Worm (Caenorhabditis elegans) whole organism, young adult: Measurements from ENCODE around the gene Y69A2AR.31.

Experiments used
- B0261.1 ChIP-seq: sonication (generic microtip); optimal IDR thresholded peaks from 2 replicates; lab custom pipeline; 2016; ENCODE audit warnings: mild to moderate bottlenecking, missing genetic modification characterization, moderate library complexity, missing compliant biosample characterization
- C17E4.6 ChIP-seq: fragments of 200-800 bp; sonication (Bioruptor generic); IDR thresholded peaks from 2 replicates; pipeline ENCODE4 v1.3.6; 2022; ENCODE audit warnings: missing genetic modification reagents, missing genetic modification characterization, missing compliant biosample characterization
- D2030.7 ChIP-seq: fragments of 200-800 bp; sonication (Bioruptor generic); IDR thresholded peaks from 2 replicates; pipeline ENCODE4 v1.3.6; 2022; ENCODE audit warnings: missing genetic modification reagents, missing genetic modification characterization, missing compliant biosample characterization
- F10E7.11 ChIP-seq: sonication (generic microtip); optimal IDR thresholded peaks from 2 replicates; lab custom pipeline; 2017; ENCODE audit warnings: mild to moderate bottlenecking, missing genetic modification characterization, moderate library complexity, missing compliant biosample characterization
- F33H1.4 ChIP-seq: fragments of 200-800 bp; sonication (Bioruptor generic); IDR thresholded peaks from 2 replicates; pipeline ENCODE4 v1.3.6; 2022; ENCODE audit warnings: missing genetic modification reagents, missing genetic modification characterization, missing compliant biosample characterization
- F37B4.10 ChIP-seq: fragments of 200-800 bp; sonication (Bioruptor generic); IDR thresholded peaks from 2 replicates; pipeline ENCODE4 v1.3.6; 2022; ENCODE audit warnings: missing genetic modification characterization, missing compliant biosample characterization
- F52B5.7 ChIP-seq: sonication (generic microtip); optimal IDR thresholded peaks from 2 replicates; lab custom pipeline; 2016; ENCODE audit warnings: mild to moderate bottlenecking, missing genetic modification characterization, missing compliant biosample characterization
- F57A8.1 ChIP-seq: fragments of 200-800 bp; sonication (Bioruptor generic); optimal IDR thresholded peaks from 2 replicates; lab custom pipeline; 2018; ENCODE audit warnings: mild to moderate bottlenecking, missing genetic modification characterization, moderate library complexity, missing compliant biosample characterization
- Y53G8AR.9 ChIP-seq: fragments of 200-800 bp; sonication (Bioruptor generic); conservative IDR thresholded peaks from 2 replicates; pipeline ENCODE4 v1.3.6; 2022; ENCODE audit warnings: missing genetic modification reagents, missing genetic modification characterization, missing compliant biosample characterization
- Y56A3A.18 ChIP-seq: fragments of 200-800 bp; sonication (Bioruptor generic); IDR thresholded peaks from 2 replicates; pipeline ENCODE4 v1.3.6; 2022; ENCODE audit warnings: missing genetic modification reagents, missing genetic modification characterization, missing compliant biosample characterization
- Y79H2A.3 ChIP-seq: fragments of 200-800 bp; sonication (Bioruptor generic); conservative IDR thresholded peaks from 2 replicates; pipeline ENCODE4 v1.3.6; 2022; ENCODE audit warnings: missing genetic modification reagents, missing genetic modification characterization, missing compliant biosample characterization
- Y95B8A.8 ChIP-seq: fragments of 200-800 bp; sonication (Bioruptor generic); IDR thresholded peaks from 2 replicates; pipeline ENCODE4 v1.3.6; 2022; ENCODE audit warnings: missing genetic modification reagents, missing genetic modification characterization, missing compliant biosample characterization
- akir-1 ChIP-seq: fragments of 200-800 bp; sonication (Bioruptor generic); optimal IDR thresholded peaks from 2 replicates; lab custom pipeline; 2018; ENCODE audit warnings: mild to moderate bottlenecking, missing genetic modification characterization, moderate library complexity, missing compliant biosample characterization
- aptf-3 ChIP-seq: fragments of 200-800 bp; sonication (Bioruptor generic); IDR thresholded peaks from 2 replicates; pipeline ENCODE4 v1.3.6; 2022; ENCODE audit warnings: missing genetic modification characterization, missing compliant biosample characterization
- attf-5 ChIP-seq: fragments of 200-800 bp; sonication (Bioruptor generic); optimal IDR thresholded peaks from 2 replicates; lab custom pipeline; 2018; ENCODE audit warnings: mild to moderate bottlenecking, missing genetic modification characterization, missing compliant biosample characterization
- bed-2 ChIP-seq: fragments of 200-800 bp; sonication (Bioruptor generic); IDR thresholded peaks from 2 replicates; pipeline ENCODE4 v1.3.6; 2022; ENCODE audit warnings: missing genetic modification reagents, missing genetic modification characterization, missing compliant biosample characterization
- ccch-3 ChIP-seq: fragments of 200-800 bp; sonication (Bioruptor generic); optimal IDR thresholded peaks from 2 replicates; lab custom pipeline; 2018; ENCODE audit warnings: mild to moderate bottlenecking, missing genetic modification characterization, missing compliant biosample characterization
- cebp-2 ChIP-seq: fragments of 200-800 bp; sonication (Bioruptor generic); IDR thresholded peaks from 2 replicates; pipeline ENCODE4 v1.3.6; 2022; ENCODE audit warnings: missing genetic modification characterization, missing compliant biosample characterization
- ceh-100 ChIP-seq: fragments of 200-800 bp; sonication (Bioruptor generic); IDR thresholded peaks from 2 replicates; pipeline ENCODE4 v1.3.6; 2022; ENCODE audit warnings: missing genetic modification reagents, missing genetic modification characterization, missing compliant biosample characterization
- ceh-79 ChIP-seq: sonication (generic microtip); optimal IDR thresholded peaks from 2 replicates; lab custom pipeline; 2017; ENCODE audit warnings: mild to moderate bottlenecking, missing genetic modification characterization, missing compliant biosample characterization
- ceh-91 ChIP-seq: fragments of 200-800 bp; sonication (Bioruptor generic); IDR thresholded peaks from 2 replicates; pipeline ENCODE4 v1.3.6; 2022; ENCODE audit warnings: missing genetic modification reagents, missing genetic modification characterization, missing compliant biosample characterization
- egl-18 ChIP-seq: fragments of 200-800 bp; sonication (Bioruptor generic); IDR thresholded peaks from 2 replicates; pipeline ENCODE4 v1.3.6; 2022; ENCODE audit warnings: missing genetic modification reagents, missing genetic modification characterization, missing compliant biosample characterization
- ekl-4 ChIP-seq: fragments of 200-800 bp; sonication (Bioruptor generic); IDR thresholded peaks from 2 replicates; pipeline ENCODE4 v1.3.6; 2022; ENCODE audit warnings: missing genetic modification reagents, missing genetic modification characterization, missing compliant biosample characterization
- ets-4 ChIP-seq: fragments of 200-800 bp; sonication (Bioruptor generic); optimal IDR thresholded peaks from 2 replicates; lab custom pipeline; 2018; ENCODE audit warnings: mild to moderate bottlenecking, missing genetic modification characterization, missing compliant biosample characterization
- fkh-3 ChIP-seq: sonication (generic microtip); optimal IDR thresholded peaks from 2 replicates; lab custom pipeline; 2016; ENCODE audit warnings: mild to moderate bottlenecking, missing genetic modification characterization, missing compliant biosample characterization
- hlh-26 ChIP-seq: fragments of 200-800 bp; sonication (Bioruptor generic); conservative IDR thresholded peaks from 2 replicates; pipeline ENCODE4 v1.3.6; 2022; ENCODE audit warnings: missing genetic modification reagents, missing genetic modification characterization, missing compliant biosample characterization
- hmg-20 ChIP-seq: fragments of 200-800 bp; sonication (Bioruptor generic); IDR thresholded peaks from 2 replicates; pipeline ENCODE4 v1.3.6; 2022; ENCODE audit warnings: missing genetic modification reagents, missing genetic modification characterization, missing compliant biosample characterization
- lir-1 ChIP-seq: fragments of 200-800 bp; sonication (Bioruptor generic); conservative IDR thresholded peaks from 2 replicates; pipeline ENCODE4 v1.3.6; 2022; ENCODE audit warnings: missing genetic modification reagents, missing genetic modification characterization, missing compliant biosample characterization
- lsy-27 ChIP-seq: sonication (generic microtip); optimal IDR thresholded peaks from 2 replicates; lab custom pipeline; 2017; ENCODE audit warnings: missing genetic modification characterization, mild to moderate bottlenecking, missing compliant biosample characterization, antibody characterized with exemption, missing genotype, borderline replicate concordance; ENCODE audit not compliant: insufficient read depth
- madf-10 ChIP-seq: sonication (generic microtip); optimal IDR thresholded peaks from 2 replicates; lab custom pipeline; 2016; ENCODE audit warnings: mild to moderate bottlenecking, missing genetic modification characterization, missing compliant biosample characterization
- madf-3 ChIP-seq: fragments of 200-800 bp; sonication (Bioruptor generic); IDR thresholded peaks from 2 replicates; pipeline ENCODE4 v1.3.6; 2022; ENCODE audit warnings: missing genetic modification reagents, missing genetic modification characterization, missing compliant biosample characterization
- mcd-1 ChIP-seq: fragments of 200-800 bp; sonication (Bioruptor generic); IDR thresholded peaks from 2 replicates; pipeline ENCODE4 v1.3.6; 2022; ENCODE audit warnings: missing genetic modification reagents, missing genetic modification characterization, missing compliant biosample characterization
- mel-28 ChIP-seq: sonication (generic microtip); optimal IDR thresholded peaks from 2 replicates; lab custom pipeline; 2016; ENCODE audit warnings: borderline replicate concordance, mild to moderate bottlenecking, missing genetic modification characterization, missing compliant biosample characterization
- nfya-1 ChIP-seq: sonication (generic microtip); optimal IDR thresholded peaks from 2 replicates; lab custom pipeline; 2017; ENCODE audit warnings: antibody characterized with exemption, missing compliant biosample characterization, missing genetic modification characterization, borderline replicate concordance; ENCODE audit not compliant: insufficient read depth
- nhr-120 ChIP-seq: fragments of 200-800 bp; sonication (Bioruptor generic); IDR thresholded peaks from 2 replicates; pipeline ENCODE4 v1.3.6; 2022; ENCODE audit warnings: missing genetic modification characterization, missing compliant biosample characterization
- nhr-90 ChIP-seq: sonication (generic microtip); optimal IDR thresholded peaks from 2 replicates; lab custom pipeline; 2016; ENCODE audit warnings: missing genotype, mild to moderate bottlenecking, missing genetic modification characterization, missing compliant biosample characterization
- rpc-1 ChIP-seq, 2 experiments: fragments of 150-350 bp in 1 of 2; sonication (generic microtip) in 1 of 2; optimal IDR thresholded peaks; 2 replicates each; lab custom pipeline; 2014 to 2018; ENCODE audit warnings: missing biosample characterization in 1 of 2, missing genetic modification characterization in 1 of 2, missing genetic modification reagents in 1 of 2, missing genotype in 1 of 2
- sdz-38 ChIP-seq: sonication (generic microtip); optimal IDR thresholded peaks from 2 replicates; lab custom pipeline; 2016; ENCODE audit warnings: missing genotype, missing genetic modification characterization, missing compliant biosample characterization
- sea-2 ChIP-seq: fragments of 200-800 bp; sonication (Bioruptor generic); IDR thresholded peaks from 2 replicates; pipeline ENCODE4 v1.3.6; 2022; ENCODE audit warnings: missing genetic modification characterization, missing compliant biosample characterization
- sptf-2 ChIP-seq: fragments of 200-800 bp; sonication (Bioruptor generic); optimal IDR thresholded peaks from 2 replicates; lab custom pipeline; 2018; ENCODE audit warnings: mild to moderate bottlenecking, missing genetic modification characterization, missing compliant biosample characterization
- tlf-1 ChIP-seq: fragments of 200-800 bp; sonication (Bioruptor generic); optimal IDR thresholded peaks from 2 replicates; lab custom pipeline; 2018; ENCODE audit warnings: mild to moderate bottlenecking, missing genetic modification characterization, missing compliant biosample characterization
- unc-130 ChIP-seq: sonication (generic microtip); optimal IDR thresholded peaks from 2 replicates; lab custom pipeline; 2016; ENCODE audit warnings: missing genetic modification reagents, missing genetic modification characterization, missing compliant biosample characterization
- zfh-2 ChIP-seq: fragments of 200-800 bp; sonication (Bioruptor generic); conservative IDR thresholded peaks from 2 replicates; pipeline ENCODE4 v1.3.6; 2022; ENCODE audit warnings: missing genetic modification reagents, missing genetic modification characterization, missing compliant biosample characterization
- zim-3 ChIP-seq: sonication (generic microtip); optimal IDR thresholded peaks from 2 replicates; lab custom pipeline; 2017; ENCODE audit warnings: mild to moderate bottlenecking, missing genetic modification characterization, moderate library complexity, missing compliant biosample characterization
- ztf-18 ChIP-seq: sonication (generic microtip); optimal IDR thresholded peaks from 2 replicates; lab custom pipeline; 2016; ENCODE audit warnings: missing genotype, mild to moderate bottlenecking, missing genetic modification characterization, missing compliant biosample characterization
- ztf-25 ChIP-seq: fragments of 200-800 bp; sonication (Bioruptor generic); IDR thresholded peaks from 2 replicates; pipeline ENCODE4 v1.3.6; 2022; ENCODE audit warnings: missing genetic modification reagents, missing genetic modification characterization, missing compliant biosample characterization
- ztf-28 ChIP-seq: fragments of 200-800 bp; sonication (Bioruptor generic); IDR thresholded peaks from 2 replicates; pipeline ENCODE4 v1.3.6; 2022; ENCODE audit warnings: missing genetic modification reagents, missing genetic modification characterization, missing compliant biosample characterization

The Y69A2AR.31 gene

DNA sequence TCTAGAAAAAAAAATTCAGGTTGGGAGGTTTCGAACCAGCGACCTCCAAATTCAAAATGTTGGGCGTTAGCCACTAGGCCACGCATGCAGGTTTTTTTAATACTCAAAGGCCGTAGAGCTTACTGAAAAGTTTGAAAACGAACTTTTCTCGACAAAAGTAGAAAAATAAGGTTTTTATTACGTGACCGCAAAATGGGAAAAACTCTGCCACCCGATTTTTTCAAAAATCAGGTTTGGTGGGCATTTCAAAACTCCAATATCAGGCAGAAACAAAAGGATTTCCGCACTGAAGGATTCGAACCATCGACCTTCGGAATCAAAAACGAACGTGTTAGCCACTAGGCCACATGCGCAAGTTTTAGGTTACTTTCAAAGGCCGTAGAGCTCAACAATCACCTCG, 5.1 kb downstream of the Y69A2AR.31 start (continued):
- no peak for TF ChIP-seq mcd-1 (GFP tag; lab: Robert Waterston, UW)
- TF ChIP-seq akir-1: no peak
- no peak for TF ChIP-seq Y95B8A.8 (GFP tag; lab: Robert Waterston, UW)
- TF ChIP-seq F10E7.11 (tag; lab: Kevin White, UChicago): no peak
- TF ChIP-seq hmg-20 (GFP tag; lab: Robert Waterston, UW): no peak
- no peak for TF ChIP-seq Y53G8AR.9
- TF ChIP-seq F33H1.4 (GFP tag; lab: Robert Waterston, UW): no peak
- peak; percentile 25 for TF ChIP-seq F52B5.7 (tag; lab: Kevin White, UChicago)
- no peak for TF ChIP-seq Y56A3A.18 (GFP tag; lab: Robert Waterston, UW)
- TF ChIP-seq sptf-2 (GFP tag; lab: Kevin White, UChicago): no peak

ce11 chrIV:2657307-2657706, 6.5 kb downstream of the Y69A2AR.31 start:
- TF ChIP-seq ceh-91 (GFP tag; lab: Robert Waterston, UW): no peak
- TF ChIP-seq madf-3 (GFP tag; lab: Robert Waterston, UW): no peak
- TF ChIP-seq sea-2 (GFP tag; lab: Robert Waterston, UW): no peak
- no peak for TF ChIP-seq ets-4 (GFP tag; lab: Kevin White, UChicago)
- peak; percentile 87 for TF ChIP-seq B0261.1 (tag; lab: Kevin White, UChicago)
- peak; percentile 36; the same call in 1 of the 2 replicates for TF ChIP-seq F33H1.4 (GFP tag; lab: Robert Waterston, UW)
- 0 out of 2 replicates have a peak, but pooled peaks have one; percentile 13 for TF ChIP-seq C17E4.6 (GFP tag; lab: Robert Waterston, UW)
- peak; percentile 92 for TF ChIP-seq ztf-25 (GFP tag; lab: Robert Waterston, UW)
- TF ChIP-seq hlh-26 (GFP tag; lab: Robert Waterston, UW): no peak
- no peak for TF ChIP-seq unc-130
- TF ChIP-seq ceh-79: no peak
- no peak for TF ChIP-seq cebp-2 (GFP tag; lab: Robert Waterston, UW)
- peak; percentile 66 for TF ChIP-seq D2030.7 (GFP tag; lab: Robert Waterston, UW)
- peak; percentile 9 for TF ChIP-seq fkh-3
- TF ChIP-seq ccch-3: no peak
- TF ChIP-seq lir-1 (GFP tag; lab: Robert Waterston, UW): no peak
- no peak for TF ChIP-seq lsy-27 (tag; lab: Kevin White, UChicago)
- no peak for TF ChIP-seq ekl-4 (GFP tag; lab: Robert Waterston, UW)
- TF ChIP-seq zim-3 (tag; lab: Kevin White, UChicago): no peak
- peak; percentile 64 for TF ChIP-seq ztf-18 (tag; lab: Kevin White, UChicago)
- TF ChIP-seq F37B4.10 (GFP tag; lab: Robert Waterston, UW): no peak
- no peak for TF ChIP-seq zfh-2 (GFP tag; lab: Robert Waterston, UW)
- no peak for TF ChIP-seq ceh-100 (GFP tag; lab: Robert Waterston, UW)
- TF ChIP-seq Y53G8AR.9: 0 out of 2 replicates have a peak, but pooled peaks have one; percentile 22
- no peak for TF ChIP-seq nfya-1 (tag; lab: Kevin White, UChicago)
- TF ChIP-seq Y95B8A.8 (GFP tag; lab: Robert Waterston, UW): no peak
- TF ChIP-seq nhr-120 (GFP tag; lab: Robert Waterston, UW): no peak
- no peak for TF ChIP-seq sdz-38 (tag; lab: Kevin White, UChicago)
- peak; percentile 38 for TF ChIP-seq madf-10 (tag; lab: Kevin White, UChicago)
- no peak for TF ChIP-seq tlf-1 (GFP tag; lab: Kevin White, UChicago)
- TF ChIP-seq mel-28: no peak
- TF ChIP-seq egl-18 (GFP tag; lab: Robert Waterston, UW): no peak
- no peak for TF ChIP-seq F57A8.1 (GFP tag; lab: Kevin White, UChicago)
- peak; percentile 17 for TF ChIP-seq attf-5 (GFP tag; lab: Kevin White, UChicago)
- peak; percentile 83 for TF ChIP-seq nhr-90 (tag; lab: Kevin White, UChicago)
- no peak for TF ChIP-seq akir-1
- no peak for TF ChIP-seq bed-2
- 0 out of 2 replicates have a peak, but pooled peaks have one; percentile 11 for TF ChIP-seq Y79H2A.3 (GFP tag; lab: Robert Waterston, UW)
- TF ChIP-seq ztf-28 (GFP tag; lab: Robert Waterston, UW): no peak
- peak; percentile 76 for TF ChIP-seq rpc-1 (optimal IDR thresholded peaks at IDR 0.05; lab: Kevin White, UChicago)
- peak; percentile 86 for TF ChIP-seq rpc-1 (tag; optimal IDR thresholded peaks at IDR 0.05; lab: Kevin White, UChicago)
- 0 out of 2 replicates have a peak, but pooled peaks have one; percentile 37 for TF ChIP-seq aptf-3 (GFP tag; lab: Robert Waterston, UW)
